Fruit fly (Drosophila melanogaster) S2 (cell line): ENCODE data around the gene CG14882.

Source experiments
- CG8478 ChIP-seq: fragments of >200 bp; optimal IDR thresholded peaks from 2 replicates; lab custom pipeline; 2018
- CTCF ChIP-seq, 2 experiments: fragments of >200 bp; optimal IDR thresholded peaks; 2 replicates each; lab custom pipeline; 2018

- TF ChIP-seq CG8478 (lab: Kevin White, UChicago), result no peak
- TF ChIP-seq CTCF (optimal IDR thresholded peaks at IDR 0.05; lab: Kevin White, UChicago), result no peak
Observed at dm6 chr3R:16406618-16407017, 36.4 kb upstream of the CG14882 start.
